Fruit fly (Drosophila melanogaster) whole organism, prepupa: ENCODE data around the gene CG4962.

ENCODE experiments used
- CG16779 ChIP-seq: fragments of 200-800 bp; sonication (Bioruptor generic); optimal IDR thresholded peaks from 3 replicates; lab custom pipeline; 2017; ENCODE audit warnings: missing biosample characterization, mild to moderate bottlenecking, missing genetic modification characterization
- CG3919 ChIP-seq: fragments of 200-800 bp; sonication (Bioruptor generic); optimal IDR thresholded peaks from 3 replicates; lab custom pipeline; 2016; ENCODE audit warnings: missing biosample characterization, missing genetic modification characterization
- CG6808 ChIP-seq: fragments of 200-800 bp; sonication (Bioruptor generic); optimal IDR thresholded peaks from 3 replicates; lab custom pipeline; 2017; ENCODE audit warnings: missing biosample characterization, missing genetic modification characterization, mild to moderate bottlenecking, moderate library complexity, missing genetic modification reagents
- CG8632 ChIP-seq: fragments of 200-800 bp; sonication (Bioruptor generic); optimal IDR thresholded peaks from 3 replicates; lab custom pipeline; 2016; ENCODE audit warnings: missing biosample characterization, missing genetic modification characterization
- Smox ChIP-seq: fragments of 200-800 bp; sonication (Bioruptor generic); optimal IDR thresholded peaks from 3 replicates; lab custom pipeline; 2016; ENCODE audit warnings: missing biosample characterization, missing genetic modification characterization

DNA sequence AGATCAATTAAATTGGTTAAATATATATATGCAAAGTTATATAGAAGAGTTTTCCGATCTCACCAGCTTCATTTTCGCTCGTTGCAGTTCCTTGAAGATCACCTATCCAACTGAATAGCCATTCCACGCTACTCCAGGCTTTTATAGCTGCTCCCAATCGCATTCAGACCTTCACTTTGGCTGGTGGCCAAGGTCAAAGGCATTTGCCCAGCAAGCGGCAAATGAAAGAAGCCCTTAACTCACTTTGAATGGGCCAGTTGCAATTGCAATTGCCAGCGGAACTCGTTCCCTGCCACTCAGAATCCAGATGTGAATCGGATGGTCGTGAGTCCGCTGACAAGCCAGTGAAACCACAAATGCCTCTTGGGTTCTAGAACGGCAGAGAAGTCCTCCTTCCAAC lies 33.8 kb downstream of the CG4962 start, which contains the start of gene CG34247:
- TF ChIP-seq CG16779 (tag; lab: Kevin White, UChicago) (no peak), CG8632 (no peak), Smox (GFP tag; lab: Kevin White, UChicago) (no peak), CG6808 (GFP tag; lab: Kevin White, UChicago) (no peak), CG3919 (GFP tag; lab: Kevin White, UChicago) (no peak)
